Worm (Caenorhabditis elegans) whole organism, late embryonic: ENCODE results near the gene C01G10.18.

Experiments
- T23F11.4 ChIP-seq: fragments of 200-800 bp; sonication (Bioruptor generic); optimal IDR thresholded peaks from 2 replicates; lab custom pipeline; 2018; ENCODE audit warnings: mild to moderate bottlenecking, missing genetic modification characterization, missing compliant biosample characterization
- ceh-48 ChIP-seq: sonication (generic microtip); optimal IDR thresholded peaks from 2 replicates; lab custom pipeline; 2016; ENCODE audit warnings: missing genetic modification characterization, inconsistent platforms, missing compliant biosample characterization
- dmd-4 ChIP-seq: sonication (generic microtip); optimal IDR thresholded peaks from 2 replicates; lab custom pipeline; 2016; ENCODE audit warnings: borderline replicate concordance, missing genetic modification characterization, missing compliant biosample characterization
- lin-11 ChIP-seq: fragments of 200-800 bp; sonication (Bioruptor generic); optimal IDR thresholded peaks from 2 replicates; lab custom pipeline; 2018; ENCODE audit warnings: mild to moderate bottlenecking, missing genetic modification characterization, missing compliant biosample characterization
- nhr-11 ChIP-seq: fragments of 150-350 bp; optimal IDR thresholded peaks from 2 replicates; lab custom pipeline; 2014; ENCODE audit warnings: missing biosample characterization, missing genetic modification characterization
- ref-2 ChIP-seq: sonication (generic microtip); optimal IDR thresholded peaks from 2 replicates; lab custom pipeline; 2016; ENCODE audit warnings: missing genetic modification characterization, missing compliant biosample characterization
- rnt-1 ChIP-seq: sonication (generic microtip); optimal IDR thresholded peaks from 2 replicates; lab custom pipeline; 2016; ENCODE audit warnings: missing genetic modification characterization, missing compliant biosample characterization
- unc-55 ChIP-seq: sonication (generic microtip); optimal IDR thresholded peaks from 2 replicates; lab custom pipeline; 2017; ENCODE audit warnings: missing biosample characterization, missing genetic modification reagents, missing genetic modification characterization
- ztf-16 ChIP-seq: sonication (generic microtip); optimal IDR thresholded peaks from 2 replicates; lab custom pipeline; 2017; ENCODE audit warnings: missing genetic modification characterization, missing compliant biosample characterization

DNA sequence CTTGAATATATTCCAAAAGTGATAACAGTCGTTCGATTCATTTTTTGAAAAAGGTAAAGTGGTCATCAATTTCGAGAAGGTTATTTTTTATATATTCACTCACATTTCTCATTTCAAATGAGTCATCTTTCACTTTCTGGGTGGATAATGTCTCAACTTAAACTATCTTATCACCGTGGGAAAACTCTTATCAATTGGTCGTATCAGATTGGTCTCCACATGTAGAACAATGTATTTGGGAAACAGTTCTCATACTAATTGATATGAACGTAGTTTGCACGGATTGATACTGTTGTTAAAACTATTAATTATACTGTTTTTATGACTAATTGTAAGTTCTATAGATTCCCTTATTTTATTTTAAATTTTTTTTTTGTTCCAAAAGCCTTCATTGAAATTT, 45.3 kb upstream of the C01G10.18 start:
- TF ChIP-seq lin-11 (tag; lab: Kevin White, UChicago) (no peak), ztf-16 (tag; lab: Kevin White, UChicago) (no peak), rnt-1 (tag; lab: Kevin White, UChicago) (no peak), ref-2 (tag; lab: Kevin White, UChicago) (no peak), nhr-11 (no peak), dmd-4 (tag; lab: Kevin White, UChicago) (no peak), ceh-48 (tag; lab: Kevin White, UChicago) (no peak), unc-55 (GFP tag; lab: Kevin White, UChicago) (no peak), T23F11.4 (GFP tag; lab: Kevin White, UChicago) (no peak)
